Fruit fly (Drosophila melanogaster) whole organism: Measurements from ENCODE around the gene Ocho.
A peak's percentile ranks its signal among the peaks of the same experiment; 100 is the strongest.

ENCODE experiments used
- CG8478 ChIP-seq: fragments of >200 bp; optimal IDR thresholded peaks from 2 replicates; lab custom pipeline; 2018; ENCODE audit warnings: inconsistent platforms
- Dll ChIP-seq: fragments of >200 bp; optimal IDR thresholded peaks from 2 replicates; lab custom pipeline; 2017
- EcR ChIP-seq, 2 experiments: fragments of >200 bp; optimal IDR thresholded peaks; 2 replicates each; lab custom pipeline; 2017; ENCODE audit warnings: missing biosample characterization in 2 of 2, missing genetic modification characterization in 2 of 2, missing genetic modification reagents in 2 of 2
- pan ChIP-seq: fragments of >200 bp; optimal IDR thresholded peaks from 2 replicates; lab custom pipeline; 2017
- psq ChIP-seq: fragments of >200 bp; optimal IDR thresholded peaks from 2 replicates; lab custom pipeline; 2017
- usp ChIP-seq: fragments of >200 bp; optimal IDR thresholded peaks from 2 replicates; lab custom pipeline; 2017; ENCODE audit warnings: missing biosample characterization, missing genetic modification characterization, mixed read lengths

The Ocho gene

dm6 chr3L:14962729-14963128 lies 11.9 kb upstream of the Ocho start:
- TF ChIP-seq pan (lab: Kevin White, UChicago) = no peak
- no peak for TF ChIP-seq psq
- TF ChIP-seq EcR (GFP tag; optimal IDR thresholded peaks at IDR 0.05; lab: Kevin White, UChicago) = no peak
- TF ChIP-seq Dll (lab: Kevin White, UChicago) = no peak
- no peak for TF ChIP-seq CG8478 (lab: Kevin White, UChicago)
- no peak for TF ChIP-seq usp (GFP tag; lab: Kevin White, UChicago)

dm6 chr3L:14964862-14965261 lies 9.8 kb upstream of the Ocho start:
- no peak for TF ChIP-seq Dll (lab: Kevin White, UChicago)
- TF ChIP-seq EcR (GFP tag; optimal IDR thresholded peaks at IDR 0.05; lab: Kevin White, UChicago) = no peak
- TF ChIP-seq pan (lab: Kevin White, UChicago) = no peak
- TF ChIP-seq CG8478 (lab: Kevin White, UChicago) = no peak
- no peak for TF ChIP-seq usp (GFP tag; lab: Kevin White, UChicago)
- TF ChIP-seq psq = no peak

- TF ChIP-seq EcR (GFP tag; optimal IDR thresholded peaks at IDR 0.05; lab: Kevin White, UChicago) (no peak), Dll (lab: Kevin White, UChicago) (no peak)
Measured at dm6 chr3L:14966199-14966858, 8.3 kb upstream of the Ocho start.

dm6 chr3L:14967691-14968538 lies 6.7 kb upstream of the Ocho start:
- no peak for TF ChIP-seq usp (GFP tag; lab: Kevin White, UChicago)
- TF ChIP-seq EcR (GFP tag; optimal IDR thresholded peaks at IDR 0.05; lab: Kevin White, UChicago) = no peak
- no peak for TF ChIP-seq psq
- TF ChIP-seq pan (lab: Kevin White, UChicago) = no peak
- TF ChIP-seq Dll (lab: Kevin White, UChicago) = no peak
- no peak for TF ChIP-seq CG8478 (lab: Kevin White, UChicago)

DNA sequence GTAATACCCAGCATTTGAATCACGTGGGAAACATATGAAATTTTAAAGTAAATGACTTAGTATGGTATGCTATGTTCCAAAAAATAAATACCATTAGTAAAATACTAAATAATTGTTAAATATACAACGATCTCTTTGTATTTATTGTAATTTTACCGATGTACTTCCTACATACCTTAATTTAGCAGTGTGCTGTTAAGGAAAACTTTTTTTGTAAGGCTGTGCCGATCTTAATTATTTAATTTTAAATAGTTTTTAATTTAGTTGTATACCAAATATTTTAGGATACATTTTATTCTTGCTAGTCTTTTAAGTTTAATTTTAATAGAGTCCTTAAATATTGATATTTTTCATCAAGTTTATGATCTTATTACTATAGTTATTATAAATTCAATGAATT lies 6.1 kb upstream of the Ocho start:
- peak; percentile 61 for TF ChIP-seq pan (lab: Kevin White, UChicago)
- TF ChIP-seq psq = no peak

DNA sequence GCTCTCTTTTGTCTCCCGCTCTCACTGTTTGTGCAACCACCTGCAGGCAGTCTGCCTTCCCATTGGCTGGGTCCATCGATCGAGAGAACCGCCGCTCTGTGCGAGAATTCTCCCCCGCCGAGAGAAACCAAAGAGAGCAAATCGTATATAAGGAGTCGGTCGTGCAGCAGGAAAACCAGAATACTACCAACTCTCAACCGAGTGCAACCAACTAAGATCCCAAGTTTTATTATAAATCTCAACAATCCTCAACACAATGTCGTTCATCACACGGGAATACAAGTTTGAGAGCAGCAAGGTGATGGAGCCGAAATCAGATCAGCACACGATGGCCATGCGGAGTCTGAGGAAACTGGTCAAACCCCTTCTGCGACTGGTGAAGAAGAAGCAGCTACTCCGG lies 5.5 kb upstream of the Ocho start, which contains the start of gene Tom:
Gene Tom, plus strand, starts transcription at position 174 of the 400 bp plus-strand sequence.
- TF ChIP-seq EcR (GFP tag; optimal IDR thresholded peaks at IDR 0.05; lab: Kevin White, UChicago) (no peak), CG8478 (lab: Kevin White, UChicago) (no peak), Dll (lab: Kevin White, UChicago) (no peak), pan (lab: Kevin White, UChicago) (no peak)

DNA sequence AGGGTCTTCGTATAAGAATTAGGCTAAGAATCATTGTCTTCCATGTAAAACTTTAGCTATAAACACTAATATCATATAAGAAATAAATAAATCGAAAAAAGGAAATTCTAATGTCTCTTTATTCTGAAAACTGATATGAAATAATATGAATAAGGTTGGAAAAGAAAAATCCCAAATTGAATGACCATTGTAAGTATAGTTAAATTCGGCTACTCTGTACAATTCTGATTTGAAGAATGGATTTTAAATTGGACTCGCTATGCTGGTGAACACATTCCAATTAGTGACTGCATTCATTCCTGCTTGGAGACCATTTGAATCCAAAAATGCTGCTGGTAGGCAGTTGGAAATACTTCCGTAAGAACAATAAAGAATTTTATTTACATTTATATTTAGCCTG lies 4.4 kb upstream of the Ocho start:
- TF ChIP-seq usp (GFP tag; lab: Kevin White, UChicago) = no peak
- TF ChIP-seq pan (lab: Kevin White, UChicago) = no peak
- no peak for TF ChIP-seq CG8478 (lab: Kevin White, UChicago)
- TF ChIP-seq Dll (lab: Kevin White, UChicago) = no peak
- TF ChIP-seq psq = no peak
- TF ChIP-seq EcR (GFP tag; optimal IDR thresholded peaks at IDR 0.05; lab: Kevin White, UChicago) = no peak

DNA sequence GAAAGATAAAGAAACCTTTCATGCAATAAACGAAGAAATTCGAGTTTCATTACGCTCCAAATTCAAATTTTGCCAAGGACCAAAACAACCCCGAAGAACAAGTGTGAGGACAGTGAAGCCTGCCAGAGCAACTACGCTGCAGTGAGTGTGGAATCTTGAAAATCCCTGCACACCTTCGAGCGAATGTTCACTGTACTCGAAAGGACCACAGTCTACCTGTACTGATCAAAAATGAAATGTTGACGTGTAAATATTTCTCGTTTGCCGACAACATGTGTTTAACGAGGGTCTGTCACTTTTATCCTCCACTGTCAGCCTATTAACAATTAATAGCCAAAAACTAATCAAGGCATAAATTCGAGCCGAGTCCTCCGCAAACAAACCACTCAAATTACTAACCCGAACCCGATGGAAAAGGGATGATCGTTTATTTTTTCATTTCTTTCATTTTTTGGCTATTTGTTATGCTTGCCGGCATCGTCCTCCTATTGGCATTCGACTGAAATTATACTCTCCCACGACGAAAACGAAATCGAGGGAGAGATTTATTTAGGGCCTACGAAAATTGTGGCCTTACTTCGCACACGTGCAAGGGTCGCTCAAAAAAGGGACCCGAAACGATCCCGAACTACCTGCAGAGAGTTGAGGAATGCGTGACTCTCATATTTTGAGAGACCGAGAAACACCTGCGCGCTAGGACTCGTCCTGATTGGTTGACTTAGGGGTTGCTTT lies 2.6 kb upstream of the Ocho start:
- no peak for TF ChIP-seq CG8478 (lab: Kevin White, UChicago)

dm6 chr3L:14972625-14973250 lies 1.9 kb upstream of the Ocho start, which contains the start of gene Brd:
TSS of gene Brd (plus strand) at chr3L:14972667.
- TF ChIP-seq EcR (GFP tag; optimal IDR thresholded peaks at IDR 0.05; lab: Kevin White, UChicago) (no peak), psq (no peak), Dll (lab: Kevin White, UChicago) (no peak), CG8478 (lab: Kevin White, UChicago) (no peak)

dm6 chr3L:14973251-14973625 lies 1.4 kb upstream of the Ocho start:
- TF ChIP-seq Dll (lab: Kevin White, UChicago) (no peak), psq (no peak), pan (lab: Kevin White, UChicago) (no peak), EcR (GFP tag; optimal IDR thresholded peaks at IDR 0.05; lab: Kevin White, UChicago) (no peak), usp (GFP tag; lab: Kevin White, UChicago) (no peak), CG8478 (lab: Kevin White, UChicago) (no peak)

dm6 chr3L:14974952-14975351 lies 304 bp downstream of the Ocho start:
- TF ChIP-seq pan (lab: Kevin White, UChicago) (no peak), EcR (GFP tag; optimal IDR thresholded peaks at IDR 0.05; lab: Kevin White, UChicago) (no peak), CG8478 (lab: Kevin White, UChicago) (no peak), psq (no peak), Dll (lab: Kevin White, UChicago) (no peak), usp (GFP tag; lab: Kevin White, UChicago) (no peak)
